Worm (Caenorhabditis elegans) whole organism, young adult: ENCODE results near the gene chil-27.

Experiments used
- D2030.7 ChIP-seq: fragments of 200-800 bp; sonication (Bioruptor generic); IDR thresholded peaks from 2 replicates; pipeline ENCODE4 v1.3.6; 2022; ENCODE audit warnings: missing genetic modification reagents, missing genetic modification characterization, missing compliant biosample characterization
- F22D6.2 ChIP-seq: sonication (generic microtip); optimal IDR thresholded peaks from 2 replicates; lab custom pipeline; 2016; ENCODE audit warnings: mild to moderate bottlenecking, missing genetic modification characterization, missing compliant biosample characterization
- F23B12.7 ChIP-seq: sonication (generic microtip); optimal IDR thresholded peaks from 2 replicates; lab custom pipeline; 2017; ENCODE audit warnings: missing genetic modification characterization, mild to moderate bottlenecking, missing compliant biosample characterization, antibody characterized with exemption, moderate library complexity; ENCODE audit not compliant: insufficient read depth
- F57A8.1 ChIP-seq: fragments of 200-800 bp; sonication (Bioruptor generic); optimal IDR thresholded peaks from 2 replicates; lab custom pipeline; 2018; ENCODE audit warnings: mild to moderate bottlenecking, missing genetic modification characterization, moderate library complexity, missing compliant biosample characterization
- K11D2.4 ChIP-seq: fragments of 200-800 bp; sonication (Bioruptor generic); IDR thresholded peaks from 2 replicates; pipeline ENCODE4 v1.3.6; 2022; ENCODE audit warnings: missing genetic modification reagents, missing genetic modification characterization, missing compliant biosample characterization
- Y53F4B.3 ChIP-seq: fragments of 200-800 bp; sonication (Bioruptor generic); IDR thresholded peaks from 2 replicates; pipeline ENCODE4 v1.3.6; 2022; ENCODE audit warnings: missing genetic modification reagents, missing genetic modification characterization, missing compliant biosample characterization
- akir-1 ChIP-seq: fragments of 200-800 bp; sonication (Bioruptor generic); optimal IDR thresholded peaks from 2 replicates; lab custom pipeline; 2018; ENCODE audit warnings: mild to moderate bottlenecking, missing genetic modification characterization, moderate library complexity, missing compliant biosample characterization
- atf-7 ChIP-seq: sonication (generic microtip); optimal IDR thresholded peaks from 2 replicates; lab custom pipeline; 2017; ENCODE audit warnings: mild to moderate bottlenecking, missing genetic modification characterization, missing compliant biosample characterization
- bed-2 ChIP-seq: fragments of 200-800 bp; sonication (Bioruptor generic); IDR thresholded peaks from 2 replicates; pipeline ENCODE4 v1.3.6; 2022; ENCODE audit warnings: missing genetic modification reagents, missing genetic modification characterization, missing compliant biosample characterization
- cebp-1 ChIP-seq, 2 experiments: fragments of 200-800 bp in 1 of 2; sonication (Bioruptor generic) in 1 of 2; sonication (generic microtip) in 1 of 2; IDR thresholded peaks in 1 of 2; optimal IDR thresholded peaks in 1 of 2; 2 replicates each; pipeline versions ENCODE4 v1.3.6 to Lab custom; 2017 to 2022; ENCODE audit warnings: missing compliant biosample characterization in 2 of 2, missing genetic modification characterization in 2 of 2, mild to moderate bottlenecking in 1 of 2, missing genetic modification reagents in 1 of 2, moderate library complexity in 1 of 2
- ceh-40 ChIP-seq: fragments of 200-800 bp; sonication (Bioruptor generic); IDR thresholded peaks from 2 replicates; pipeline ENCODE4 v1.3.6; 2022; ENCODE audit warnings: missing genetic modification characterization, missing compliant biosample characterization
- dox-1 ChIP-seq: fragments of 200-800 bp; sonication (Bioruptor generic); IDR thresholded peaks from 2 replicates; pipeline ENCODE4 v1.3.6; 2022; ENCODE audit warnings: missing genetic modification reagents, missing genetic modification characterization, missing compliant biosample characterization
- dpl-1 ChIP-seq: fragments of 150-350 bp; optimal IDR thresholded peaks from 2 replicates; lab custom pipeline; 2014; ENCODE audit warnings: missing biosample characterization, missing genetic modification reagents, missing genetic modification characterization
- hmg-1.2 ChIP-seq: fragments of 200-800 bp; sonication (Bioruptor generic); IDR thresholded peaks from 2 replicates; pipeline ENCODE4 v1.3.6; 2022; ENCODE audit warnings: missing genetic modification reagents, missing genetic modification characterization, missing compliant biosample characterization
- lag-1 ChIP-seq: fragments of 200-800 bp; sonication (Bioruptor generic); IDR thresholded peaks from 2 replicates; pipeline ENCODE4 v1.3.6; 2022; ENCODE audit warnings: missing genetic modification reagents, missing genetic modification characterization, missing compliant biosample characterization
- lin-26 ChIP-seq: fragments of 200-800 bp; sonication (Bioruptor generic); IDR thresholded peaks from 2 replicates; pipeline ENCODE4 v1.3.6; 2022; ENCODE audit warnings: missing genetic modification reagents, missing genetic modification characterization, missing compliant biosample characterization
- lin-40 ChIP-seq: sonication (generic microtip); optimal IDR thresholded peaks from 2 replicates; lab custom pipeline; 2016; ENCODE audit warnings: missing genetic modification characterization, mild to moderate bottlenecking, missing compliant biosample characterization, missing genotype, missing genetic modification reagents
- madf-6 ChIP-seq: fragments of 200-800 bp; sonication (Bioruptor generic); IDR thresholded peaks from 2 replicates; pipeline ENCODE4 v1.3.6; 2022; ENCODE audit warnings: missing genetic modification reagents, missing genetic modification characterization, missing compliant biosample characterization
- nhr-80 ChIP-seq: sonication (generic microtip); optimal IDR thresholded peaks from 2 replicates; lab custom pipeline; 2016; ENCODE audit warnings: missing genetic modification characterization, missing compliant biosample characterization
- pbrm-1 ChIP-seq: fragments of 200-800 bp; sonication (Bioruptor generic); IDR thresholded peaks from 2 replicates; pipeline ENCODE4 v1.3.6; 2022; ENCODE audit warnings: missing genetic modification reagents, missing genetic modification characterization, missing compliant biosample characterization
- pha-4 ChIP-seq: fragments of 150-350 bp; sonication (generic microtip); optimal IDR thresholded peaks from 2 replicates; lab custom pipeline; 2014; ENCODE audit warnings: missing biosample characterization, missing genetic modification reagents, missing genetic modification characterization
- rpc-1 ChIP-seq, 2 experiments: fragments of 150-350 bp in 1 of 2; sonication (generic microtip) in 1 of 2; optimal IDR thresholded peaks; 2 replicates each; lab custom pipeline; 2014 to 2018; ENCODE audit warnings: missing biosample characterization in 1 of 2, missing genetic modification characterization in 1 of 2, missing genetic modification reagents in 1 of 2, missing genotype in 1 of 2
- somi-1 ChIP-seq: fragments of 200-800 bp; sonication (Bioruptor generic); optimal IDR thresholded peaks from 2 replicates; lab custom pipeline; 2018; ENCODE audit warnings: mild to moderate bottlenecking, missing genetic modification characterization, missing compliant biosample characterization
- tbp1 ChIP-seq: fragments of 200-800 bp; sonication (Bioruptor generic); optimal IDR thresholded peaks from 2 replicates; lab custom pipeline; 2018; ENCODE audit warnings: mild to moderate bottlenecking, missing genetic modification characterization, missing compliant biosample characterization
- ztf-18 ChIP-seq: sonication (generic microtip); optimal IDR thresholded peaks from 2 replicates; lab custom pipeline; 2016; ENCODE audit warnings: missing genotype, mild to moderate bottlenecking, missing genetic modification characterization, missing compliant biosample characterization
- ztf-22 ChIP-seq: fragments of 200-800 bp; sonication (Bioruptor generic); optimal IDR thresholded peaks from 2 replicates; lab custom pipeline; 2018; ENCODE audit warnings: mild to moderate bottlenecking, missing genetic modification characterization, moderate library complexity, missing compliant biosample characterization
- ztf-25 ChIP-seq: fragments of 200-800 bp; sonication (Bioruptor generic); IDR thresholded peaks from 2 replicates; pipeline ENCODE4 v1.3.6; 2022; ENCODE audit warnings: missing genetic modification reagents, missing genetic modification characterization, missing compliant biosample characterization

The chil-27 gene

DNA sequence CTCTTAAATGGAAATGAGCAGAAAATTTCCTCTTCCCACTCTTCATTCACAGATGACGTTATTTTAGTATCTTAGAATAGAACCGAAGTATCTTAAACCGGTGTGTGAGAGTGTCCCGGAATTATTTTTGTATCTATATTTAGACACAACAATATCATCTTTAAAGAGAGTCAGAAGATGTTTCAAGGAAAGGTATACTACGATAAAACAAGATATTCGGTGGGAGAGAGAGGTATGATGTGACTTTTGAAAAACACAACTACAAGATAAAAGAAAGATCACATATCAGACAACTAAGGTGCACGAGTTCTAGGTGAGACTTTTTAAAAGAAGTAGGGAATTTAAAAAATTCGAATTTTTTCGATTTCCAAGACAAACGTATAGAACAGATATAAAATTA is 12.9 kb downstream of the chil-27 start:
- TF ChIP-seq ceh-40 (no peak), F57A8.1 (GFP tag; lab: Kevin White, UChicago) (no peak), Y53F4B.3 (GFP tag; lab: Robert Waterston, UW) (no peak), pbrm-1 (GFP tag; lab: Robert Waterston, UW) (no peak), F22D6.2 (tag; lab: Kevin White, UChicago) (no peak), ztf-25 (GFP tag; lab: Robert Waterston, UW) (no peak), ztf-18 (tag; lab: Kevin White, UChicago) (no peak)

- no peak for TF ChIP-seq D2030.7 (GFP tag; lab: Robert Waterston, UW)
- TF ChIP-seq hmg-1.2 (GFP tag; lab: Robert Waterston, UW): peak; percentile 89
- no peak for TF ChIP-seq madf-6 (GFP tag; lab: Robert Waterston, UW)
- no peak for TF ChIP-seq ceh-40
- 0 out of 2 replicates have a peak, but pooled peaks have one; percentile 6 for TF ChIP-seq bed-2 (GFP tag; lab: Robert Waterston, UW)
- TF ChIP-seq ztf-22: no peak
- no peak for TF ChIP-seq pha-4
- no peak for TF ChIP-seq somi-1 (GFP tag; lab: Kevin White, UChicago)
- 0 out of 2 replicates have a peak, but pooled peaks have one; percentile 39 for TF ChIP-seq lin-26 (GFP tag; lab: Robert Waterston, UW)
Observed at ce11 chrII:9491045-9491444, 13.4 kb downstream of the chil-27 start.

DNA sequence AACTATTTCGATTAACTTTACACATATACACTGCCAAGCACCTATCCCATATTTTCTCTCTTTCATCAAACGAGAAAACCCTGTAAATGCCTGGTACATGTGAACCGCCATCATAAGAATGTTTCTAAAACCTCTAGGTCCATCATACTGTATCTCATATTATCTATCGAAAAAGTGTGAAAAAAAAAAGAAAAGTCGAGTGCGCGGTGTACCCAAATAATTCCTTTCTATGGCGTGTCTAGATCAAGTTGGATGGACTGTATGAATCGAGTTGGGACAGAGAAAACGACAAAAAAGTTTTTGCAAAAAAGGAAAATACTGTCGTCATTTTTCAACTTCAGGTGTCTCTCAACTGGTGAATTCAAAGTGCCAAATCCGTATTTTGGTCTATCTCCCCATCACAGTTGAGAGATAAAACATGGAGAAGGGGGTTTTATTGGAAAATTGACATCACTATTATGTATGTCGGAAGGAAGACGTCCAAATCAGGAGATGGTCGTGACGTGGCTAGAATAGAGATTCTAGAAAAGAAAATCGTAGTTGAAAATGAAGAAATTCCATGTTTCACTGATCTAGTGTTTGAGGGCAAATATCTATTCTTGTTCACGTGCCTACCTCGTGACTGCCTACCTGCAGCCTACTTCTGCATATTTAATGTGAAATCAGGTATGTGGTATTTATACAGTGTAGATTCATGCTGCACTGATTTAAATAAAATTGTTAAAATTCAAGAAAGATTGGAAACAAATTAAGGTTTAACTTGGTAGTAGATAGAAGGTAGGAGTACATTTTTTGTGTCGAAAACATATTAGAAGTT is 15.8 kb downstream of the chil-27 start:
- TF ChIP-seq F23B12.7 (tag; lab: Kevin White, UChicago) (no peak), somi-1 (GFP tag; lab: Kevin White, UChicago) (peak; percentile 43), rpc-1 (optimal IDR thresholded peaks at IDR 0.05; lab: Kevin White, UChicago) (no peak), rpc-1 (tag; optimal IDR thresholded peaks at IDR 0.05; lab: Kevin White, UChicago) (no peak), K11D2.4 (0 out of 2 replicates have a peak, but pooled peaks have one; percentile 33), lin-40 (tag; lab: Kevin White, UChicago) (peak; percentile 47)

DNA sequence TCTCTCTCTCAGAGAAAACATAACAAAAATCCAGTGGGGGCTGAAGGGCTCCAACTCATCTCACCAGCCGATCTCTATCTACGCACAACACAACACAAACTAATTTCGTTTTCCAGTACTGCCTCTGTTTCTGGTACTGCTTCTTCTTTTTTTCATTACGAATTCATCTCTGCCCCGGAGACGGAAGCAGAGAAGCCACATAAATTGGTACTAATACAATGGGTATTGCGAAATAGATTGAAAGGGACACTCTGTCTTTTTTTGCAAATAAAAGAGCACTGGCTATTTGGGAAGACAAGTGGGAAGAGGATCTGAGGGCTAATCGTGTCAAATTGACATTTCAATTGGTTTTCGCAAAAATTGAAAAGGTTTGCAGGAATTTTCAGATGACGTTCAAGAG is 19.6 kb downstream of the chil-27 start:
- no peak for TF ChIP-seq dpl-1 (GFP tag; lab: Kevin White, UChicago)
- peak; percentile 69; the same call in 1 of the 2 replicates for TF ChIP-seq cebp-1 (GFP tag; IDR thresholded peaks at IDR 0.05; lab: Robert Waterston, UW)
- peak; percentile 95 for TF ChIP-seq cebp-1 (tag; optimal IDR thresholded peaks at IDR 0.05; lab: Kevin White, UChicago)
- peak; percentile 18 for TF ChIP-seq somi-1 (GFP tag; lab: Kevin White, UChicago)
- TF ChIP-seq dox-1 (GFP tag; lab: Robert Waterston, UW): 0 out of 2 replicates have a peak, but pooled peaks have one; percentile 26
- TF ChIP-seq, all 124 proteins: peak for 3

DNA sequence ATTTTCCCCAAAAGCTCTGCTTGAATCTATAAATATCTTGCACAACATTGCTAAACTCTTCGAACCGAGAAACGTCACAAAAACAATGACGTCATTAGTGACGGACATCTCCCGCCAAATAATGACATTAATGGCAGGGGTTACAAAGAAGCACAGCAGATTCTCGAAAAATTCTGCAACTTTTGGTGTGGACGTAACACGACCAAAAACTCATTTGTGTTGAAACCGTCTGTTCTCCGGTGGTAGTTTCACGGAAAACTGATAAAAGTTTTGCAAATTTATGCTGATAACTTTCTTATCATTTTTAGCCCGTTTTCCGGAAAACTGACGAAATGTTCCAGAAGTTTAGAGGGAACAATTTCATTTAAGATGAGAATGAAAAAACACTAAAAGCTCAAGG is 20.9 kb downstream of the chil-27 start:
- TF ChIP-seq akir-1 (GFP tag; lab: Kevin White, UChicago): no peak
- TF ChIP-seq tbp1: peak; percentile 1
- TF ChIP-seq atf-7 (tag; lab: Kevin White, UChicago): peak; percentile 90
- peak; percentile 63 for TF ChIP-seq nhr-80 (tag; lab: Kevin White, UChicago)
- no peak for TF ChIP-seq lag-1 (GFP tag; lab: Robert Waterston, UW)
- no peak for TF ChIP-seq cebp-1 (GFP tag; IDR thresholded peaks at IDR 0.05; lab: Robert Waterston, UW)
- TF ChIP-seq cebp-1 (tag; optimal IDR thresholded peaks at IDR 0.05; lab: Kevin White, UChicago): peak; percentile 11
